Worm (Caenorhabditis elegans) whole organism, midembryonic: Measurements from ENCODE around the gene C16C10.8.

ENCODE experiments used
- T22C8.4 ChIP-seq: fragments of 200-800 bp; sonication (Bioruptor generic); IDR thresholded peaks from 2 replicates; pipeline ENCODE4 v1.3.6; 2022; ENCODE audit warnings: missing genetic modification characterization, missing compliant biosample characterization
- cog-1 ChIP-seq: sonication (generic microtip); optimal IDR thresholded peaks from 2 replicates; lab custom pipeline; 2016; ENCODE audit warnings: missing genetic modification characterization, missing compliant biosample characterization
- flt-1 ChIP-seq: fragments of 200-800 bp; sonication (Bioruptor generic); IDR thresholded peaks from 2 replicates; pipeline ENCODE4 v1.3.6; 2022; ENCODE audit warnings: missing genetic modification characterization, missing compliant biosample characterization
- klf-2 ChIP-seq: fragments of 200-800 bp; sonication (Bioruptor generic); conservative IDR thresholded peaks from 2 replicates; pipeline ENCODE4 v1.3.6; 2022; ENCODE audit warnings: missing genetic modification reagents, missing genetic modification characterization, missing compliant biosample characterization
- med-1 ChIP-seq: sonication (generic microtip); optimal IDR thresholded peaks from 2 replicates; lab custom pipeline; 2017; ENCODE audit warnings: missing genetic modification characterization, mild to moderate bottlenecking, missing compliant biosample characterization, antibody characterized with exemption, missing genetic modification reagents; ENCODE audit not compliant: insufficient read depth
- ref-1 ChIP-seq: fragments of 200-800 bp; sonication (Bioruptor generic); conservative IDR thresholded peaks from 2 replicates; pipeline ENCODE4 v1.3.6; 2022; ENCODE audit warnings: missing genetic modification reagents, missing genetic modification characterization, missing compliant biosample characterization
- tab-1 ChIP-seq: fragments of 200-800 bp; sonication (Bioruptor generic); IDR thresholded peaks from 2 replicates; pipeline ENCODE4 v1.3.6; 2022; ENCODE audit warnings: missing genetic modification characterization, missing compliant biosample characterization
- ztf-23 ChIP-seq: fragments of 200-800 bp; sonication (Bioruptor generic); IDR thresholded peaks from 2 replicates; pipeline ENCODE4 v1.3.6; 2022; ENCODE audit warnings: missing genetic modification reagents, missing genetic modification characterization, missing compliant biosample characterization
- ztf-29 ChIP-seq: fragments of 200-800 bp; sonication (Bioruptor generic); IDR thresholded peaks from 2 replicates; pipeline ENCODE4 v1.3.6; 2022; ENCODE audit warnings: missing genetic modification reagents, missing genetic modification characterization, missing compliant biosample characterization

The C16C10.8 gene

DNA sequence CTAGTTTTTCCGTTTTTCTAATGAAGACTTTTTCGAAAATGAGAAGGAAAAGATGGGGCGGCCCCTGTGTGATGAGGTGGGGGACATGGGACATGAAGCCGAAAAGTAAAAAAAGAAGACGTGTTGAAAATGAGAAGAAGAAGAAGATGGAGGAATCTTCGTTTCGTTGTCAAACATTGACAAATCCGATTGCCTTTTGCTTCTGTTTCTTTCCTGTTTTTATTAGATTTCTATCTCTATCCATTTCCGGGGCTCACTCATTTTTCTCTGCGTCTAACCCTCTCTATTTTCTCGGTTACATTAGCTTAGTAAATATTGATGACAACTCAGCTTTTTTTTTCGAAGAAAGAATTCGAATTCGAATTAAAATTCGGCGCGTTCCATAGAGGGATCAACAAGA lies 44.2 kb downstream of the C16C10.8 start:
- TF ChIP-seq klf-2 (GFP tag; lab: Robert Waterston, UW) (no peak), ztf-23 (GFP tag; lab: Robert Waterston, UW) (no peak), flt-1 (GFP tag; lab: Robert Waterston, UW) (no peak), med-1 (GFP tag; lab: Kevin White, UChicago) (no peak), tab-1 (no peak), cog-1 (no peak), ref-1 (GFP tag; lab: Robert Waterston, UW) (no peak), T22C8.4 (GFP tag; lab: Robert Waterston, UW) (no peak), ztf-29 (GFP tag; lab: Robert Waterston, UW) (no peak)

- TF ChIP-seq ztf-29 (GFP tag; lab: Robert Waterston, UW) (no peak), med-1 (GFP tag; lab: Kevin White, UChicago) (no peak), ztf-23 (GFP tag; lab: Robert Waterston, UW) (no peak), cog-1 (no peak), T22C8.4 (GFP tag; lab: Robert Waterston, UW) (no peak), ref-1 (GFP tag; lab: Robert Waterston, UW) (no peak), tab-1 (no peak), flt-1 (GFP tag; lab: Robert Waterston, UW) (no peak), klf-2 (GFP tag; lab: Robert Waterston, UW) (no peak)
Observed at ce11 chrIII:4115085-4115484, 48.9 kb downstream of the C16C10.8 start, which contains the start of gene unc-103. Gene unc-103, plus strand, starts transcription at chrIII:4115385.

DNA sequence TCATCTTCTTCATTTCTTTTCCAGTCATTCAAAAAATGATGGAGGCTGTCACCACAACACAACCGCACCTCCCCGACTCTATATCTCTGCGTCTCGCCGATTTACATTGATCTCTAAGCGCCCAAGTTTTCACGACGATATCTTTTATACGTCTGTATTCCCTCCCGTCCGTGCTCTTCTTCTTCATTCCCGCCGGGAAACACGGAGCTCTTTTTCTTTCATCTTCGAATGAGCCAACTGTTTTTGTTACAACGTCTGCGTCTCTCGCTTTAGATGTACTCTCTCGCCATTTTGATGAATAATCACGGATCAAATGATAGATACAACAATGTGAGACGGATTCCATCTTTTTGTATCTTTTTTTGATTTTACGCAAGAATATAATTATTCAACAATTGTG lies 50.4 kb downstream of the C16C10.8 start:
- TF ChIP-seq T22C8.4 (GFP tag; lab: Robert Waterston, UW) = no peak
- no peak for TF ChIP-seq flt-1 (GFP tag; lab: Robert Waterston, UW)
- TF ChIP-seq ref-1 (GFP tag; lab: Robert Waterston, UW) = no peak
- no peak for TF ChIP-seq ztf-29 (GFP tag; lab: Robert Waterston, UW)
- no peak for TF ChIP-seq med-1 (GFP tag; lab: Kevin White, UChicago)
- TF ChIP-seq ztf-23 (GFP tag; lab: Robert Waterston, UW) = no peak
- TF ChIP-seq cog-1 = no peak
- TF ChIP-seq klf-2 (GFP tag; lab: Robert Waterston, UW) = no peak
- TF ChIP-seq tab-1 = no peak
